Fruit fly (Drosophila melanogaster): ENCODE results near the gene Pgant4.

Pgant4 gene

dm6 chr2L:3514569-3515191, 42.3 kb downstream of the Pgant4 start, which contains the start of the genes LeuRS and CG17593 (continued):
- TF ChIP-seq Ada2b (GFP tag; IDR thresholded peaks at IDR 0.05) (no peak), CG1233 (GFP tag; optimal IDR thresholded peaks at IDR 0.05) (no peak), lmd (GFP tag; IDR thresholded peaks at IDR 0.05) (no peak), CG1602 (GFP tag; optimal IDR thresholded peaks at IDR 0.05) (no peak), Jarid2 (GFP tag; optimal IDR thresholded peaks at IDR 0.05) (no peak), run (tag; optimal IDR thresholded peaks at IDR 0.05) (no peak), salm (tag; optimal IDR thresholded peaks at IDR 0.05) (no peak), ci (GFP tag; IDR thresholded peaks at IDR 0.05) (no peak), Dll (GFP tag; IDR thresholded peaks at IDR 0.05; ENCODE audit: partially characterized antibody) (no peak), CG31441 (GFP tag; IDR thresholded peaks at IDR 0.05) (no peak), crc (GFP tag; optimal IDR thresholded peaks at IDR 0.05) (no peak), ara (GFP tag; IDR thresholded peaks at IDR 0.05) (no peak), MBD-R2 (GFP tag; IDR thresholded peaks at IDR 0.05) (peak; percentile 61), Doc2 (GFP tag; IDR thresholded peaks at IDR 0.05) (no peak), ash1 (GFP tag; optimal IDR thresholded peaks at IDR 0.05) (no peak), Hr3 (GFP tag; optimal IDR thresholded peaks at IDR 0.05) (peak; percentile 74), Sin3A (optimal IDR thresholded peaks at IDR 0.05) (peak; percentile 30), CG12155 (GFP tag; optimal IDR thresholded peaks at IDR 0.05) (no peak), Rfx (GFP tag; IDR thresholded peaks at IDR 0.05) (no peak), sc (optimal IDR thresholded peaks at IDR 0.05) (no peak), sc (GFP tag; optimal IDR thresholded peaks at IDR 0.05) (no peak), sens (GFP tag) (no peak), CG7372 (GFP tag; IDR thresholded peaks at IDR 0.05) (no peak), CG33557 (GFP tag; optimal IDR thresholded peaks at IDR 0.05) (no peak), row (GFP tag; IDR thresholded peaks at IDR 0.05) (peak; percentile 38; the same call in 2 of the 3 replicates), CG4360 (GFP tag; IDR thresholded peaks at IDR 0.05) (no peak), bigmax (GFP tag; optimal IDR thresholded peaks at IDR 0.05) (peak; percentile 80), CG6654 (GFP tag; optimal IDR thresholded peaks at IDR 0.05) (no peak), CG11456 (GFP tag; IDR thresholded peaks at IDR 0.05) (no peak), fd96Cb (tag; optimal IDR thresholded peaks at IDR 0.05) (no peak), twi (tag; optimal IDR thresholded peaks at IDR 0.05) (no peak), z (GFP tag; IDR thresholded peaks at IDR 0.05) (no peak), jing (GFP tag; optimal IDR thresholded peaks at IDR 0.05) (no peak), dm (GFP tag; optimal IDR thresholded peaks at IDR 0.05) (peak; percentile 39), CG8924 (tag; optimal IDR thresholded peaks at IDR 0.05) (peak; percentile 11), Dip3 (GFP tag; optimal IDR thresholded peaks at IDR 0.05) (no peak), TFAM (GFP tag; optimal IDR thresholded peaks at IDR 0.05) (no peak), trem (tag; optimal IDR thresholded peaks at IDR 0.05) (peak; percentile 84), D19B (GFP tag; optimal IDR thresholded peaks at IDR 0.05) (no peak), CG17328 (GFP tag; IDR thresholded peaks at IDR 0.05) (no peak), lab (GFP tag; optimal IDR thresholded peaks at IDR 0.05) (no peak), Dbx (GFP tag; IDR thresholded peaks at IDR 0.05) (no peak), CG13287 (GFP tag; IDR thresholded peaks at IDR 0.05; ENCODE audit: partially characterized antibody) (peak; percentile 44; the same call in 1 of the 2 replicates), CG8765 (GFP tag; IDR thresholded peaks at IDR 0.05) (no peak), cwo (GFP tag; optimal IDR thresholded peaks at IDR 0.05) (no peak)
